Fruit fly (Drosophila melanogaster) whole organism, prepupa: Measurements from ENCODE around the gene CG33689.

ENCODE experiments used
- Blimp-1 ChIP-seq: fragments of 200-800 bp; sonication (Bioruptor generic); optimal IDR thresholded peaks from 3 replicates; lab custom pipeline; 2017; ENCODE audit warnings: missing biosample characterization, missing genetic modification characterization, mild to moderate bottlenecking, moderate library complexity, missing genetic modification reagents
- CG10631 ChIP-seq: fragments of 200-800 bp; sonication (Bioruptor generic); optimal IDR thresholded peaks from 2 replicates; lab custom pipeline; 2016; ENCODE audit warnings: missing biosample characterization, missing genetic modification characterization
- CG10669 ChIP-seq: fragments of 200-800 bp; sonication (Bioruptor generic); optimal IDR thresholded peaks from 3 replicates; lab custom pipeline; 2018; ENCODE audit warnings: missing biosample characterization, mild to moderate bottlenecking, missing genetic modification characterization, moderate library complexity
- CG11902 ChIP-seq: fragments of 200-800 bp; sonication (Bioruptor generic); optimal IDR thresholded peaks from 3 replicates; lab custom pipeline; 2016; ENCODE audit warnings: missing biosample characterization, missing genetic modification characterization
- CG1621 ChIP-seq: fragments of 200-800 bp; sonication (Bioruptor generic); optimal IDR thresholded peaks from 3 replicates; lab custom pipeline; 2018; ENCODE audit warnings: missing biosample characterization, mild to moderate bottlenecking, missing genetic modification characterization
- CG16779 ChIP-seq: fragments of 200-800 bp; sonication (Bioruptor generic); optimal IDR thresholded peaks from 3 replicates; lab custom pipeline; 2017; ENCODE audit warnings: missing biosample characterization, mild to moderate bottlenecking, missing genetic modification characterization
- CG3032 ChIP-seq: fragments of 200-800 bp; optimal IDR thresholded peaks from 2 replicates; lab custom pipeline; 2019; ENCODE audit warnings: missing biosample characterization, mild to moderate bottlenecking, missing genetic modification characterization, moderate library complexity
- CG32006 ChIP-seq: fragments of 200-800 bp; sonication (Bioruptor generic); optimal IDR thresholded peaks from 3 replicates; lab custom pipeline; 2017; ENCODE audit warnings: missing biosample characterization, mild to moderate bottlenecking, missing genetic modification characterization
- CG3919 ChIP-seq: fragments of 200-800 bp; sonication (Bioruptor generic); optimal IDR thresholded peaks from 3 replicates; lab custom pipeline; 2016; ENCODE audit warnings: missing biosample characterization, missing genetic modification characterization
- CG4318 ChIP-seq: fragments of 200-800 bp; sonication (Bioruptor generic); optimal IDR thresholded peaks from 3 replicates; lab custom pipeline; 2017; ENCODE audit warnings: missing biosample characterization, mild to moderate bottlenecking, missing genetic modification characterization
- CG6276 ChIP-seq: fragments of 200-800 bp; sonication (Bioruptor generic); optimal IDR thresholded peaks from 2 replicates; lab custom pipeline; 2017; ENCODE audit warnings: missing biosample characterization, mild to moderate bottlenecking, missing genetic modification characterization
- CG6792 ChIP-seq: fragments of 200-800 bp; sonication (Bioruptor generic); optimal IDR thresholded peaks from 3 replicates; lab custom pipeline; 2016; ENCODE audit warnings: missing biosample characterization, missing genetic modification characterization
- CG6808 ChIP-seq: fragments of 200-800 bp; sonication (Bioruptor generic); optimal IDR thresholded peaks from 3 replicates; lab custom pipeline; 2017; ENCODE audit warnings: missing biosample characterization, missing genetic modification characterization, mild to moderate bottlenecking, moderate library complexity, missing genetic modification reagents
- CG6854 ChIP-seq: fragments of 200-800 bp; sonication (Bioruptor generic); optimal IDR thresholded peaks from 2 replicates; lab custom pipeline; 2017; ENCODE audit warnings: missing biosample characterization, mild to moderate bottlenecking, missing genetic modification characterization
- CG7368 ChIP-seq: fragments of 200-800 bp; sonication (Bioruptor generic); optimal IDR thresholded peaks from 3 replicates; lab custom pipeline; 2016; ENCODE audit warnings: missing biosample characterization, missing genetic modification characterization
- CG8119 ChIP-seq: fragments of 200-800 bp; sonication (Bioruptor generic); IDR thresholded peaks from 3 replicates; pipeline ENCODE4 v1.3.6; 2022; ENCODE audit warnings: missing biosample characterization, missing genetic modification characterization
- CG8319 ChIP-seq: fragments of 200-800 bp; sonication (Bioruptor generic); optimal IDR thresholded peaks from 3 replicates; lab custom pipeline; 2016; ENCODE audit warnings: missing biosample characterization, missing genetic modification characterization
- CG8632 ChIP-seq: fragments of 200-800 bp; sonication (Bioruptor generic); optimal IDR thresholded peaks from 3 replicates; lab custom pipeline; 2016; ENCODE audit warnings: missing biosample characterization, missing genetic modification characterization
- Eip75B ChIP-seq: fragments of 200-800 bp; sonication (Bioruptor generic); optimal IDR thresholded peaks from 3 replicates; lab custom pipeline; 2016; ENCODE audit warnings: missing biosample characterization, missing genetic modification characterization
- Eip78C ChIP-seq: fragments of 200-800 bp; sonication (Bioruptor generic); peaks from one replicate; lab custom pipeline; 2016; ENCODE audit warnings: missing biosample characterization, missing genetic modification characterization
- Eip93F ChIP-seq: fragments of 200-800 bp; sonication (Bioruptor generic); optimal IDR thresholded peaks from 2 replicates; lab custom pipeline; 2016; ENCODE audit warnings: missing biosample characterization, mild to moderate bottlenecking, missing genetic modification characterization
- Ets21C ChIP-seq: fragments of 200-800 bp; sonication (Bioruptor generic); optimal IDR thresholded peaks from 3 replicates; lab custom pipeline; 2016; ENCODE audit warnings: missing biosample characterization, missing genetic modification characterization
- Ets96B ChIP-seq: fragments of 200-800 bp; optimal IDR thresholded peaks from 2 replicates; lab custom pipeline; 2019; ENCODE audit warnings: missing biosample characterization, mild to moderate bottlenecking, missing genetic modification characterization, moderate library complexity
- Gug ChIP-seq: fragments of 200-800 bp; sonication (Bioruptor generic); IDR thresholded peaks from 2 replicates; pipeline ENCODE4 v1.3.6; 2022; ENCODE audit warnings: missing biosample characterization, missing genetic modification characterization
- Hr38 ChIP-seq: sonication (Bioruptor generic); optimal IDR thresholded peaks from 2 replicates; lab custom pipeline; 2016; ENCODE audit warnings: missing biosample characterization, missing genetic modification characterization
- Hr39 ChIP-seq: fragments of 200-800 bp; sonication (Bioruptor generic); optimal IDR thresholded peaks from 2 replicates; lab custom pipeline; 2016; ENCODE audit warnings: missing biosample characterization, missing genetic modification characterization
- Hr4 ChIP-seq: fragments of 200-800 bp; sonication (Bioruptor generic); optimal IDR thresholded peaks from 3 replicates; lab custom pipeline; 2016; ENCODE audit warnings: missing biosample characterization, missing genetic modification characterization
- Lpt ChIP-seq: fragments of 200-800 bp; sonication (Bioruptor generic); optimal IDR thresholded peaks from 3 replicates; lab custom pipeline; 2016; ENCODE audit warnings: missing biosample characterization, missing genetic modification characterization
- Met ChIP-seq: fragments of 200-800 bp; sonication (Bioruptor generic); optimal IDR thresholded peaks from 3 replicates; lab custom pipeline; 2016; ENCODE audit warnings: missing biosample characterization, missing genetic modification characterization
- OdsH ChIP-seq: fragments of 200-800 bp; sonication (Bioruptor generic); optimal IDR thresholded peaks from 3 replicates; lab custom pipeline; 2016; ENCODE audit warnings: missing biosample characterization, missing genetic modification characterization
- Smox ChIP-seq: fragments of 200-800 bp; sonication (Bioruptor generic); optimal IDR thresholded peaks from 3 replicates; lab custom pipeline; 2016; ENCODE audit warnings: missing biosample characterization, missing genetic modification characterization
- Sox14 ChIP-seq: fragments of 200-800 bp; sonication (Bioruptor generic); optimal IDR thresholded peaks from 3 replicates; lab custom pipeline; 2016; ENCODE audit warnings: missing biosample characterization, missing genetic modification characterization
- acj6 ChIP-seq: fragments of 200-800 bp; sonication (Bioruptor generic); optimal IDR thresholded peaks from 3 replicates; lab custom pipeline; 2016; ENCODE audit warnings: missing biosample characterization, missing genetic modification characterization
- cyc ChIP-seq: fragments of 200-800 bp; sonication (Bioruptor generic); optimal IDR thresholded peaks from 3 replicates; lab custom pipeline; 2016; ENCODE audit warnings: missing biosample characterization, missing genetic modification characterization
- dac ChIP-seq: fragments of 200-800 bp; sonication (Bioruptor generic); optimal IDR thresholded peaks from 2 replicates; lab custom pipeline; 2017; ENCODE audit warnings: missing biosample characterization, mild to moderate bottlenecking, missing genetic modification characterization
- dsx ChIP-seq: fragments of 200-800 bp; optimal IDR thresholded peaks from 3 replicates; lab custom pipeline; 2019; ENCODE audit warnings: missing biosample characterization, mild to moderate bottlenecking, missing genetic modification characterization, moderate library complexity; ENCODE audit not compliant: poor library complexity, severe bottlenecking
- esn ChIP-seq: fragments of 200-800 bp; sonication (Bioruptor generic); optimal IDR thresholded peaks from 2 replicates; lab custom pipeline; 2016; ENCODE audit warnings: missing biosample characterization, mild to moderate bottlenecking, missing genetic modification characterization, moderate library complexity
- fd59A ChIP-seq: fragments of 200-800 bp; sonication (Bioruptor generic); optimal IDR thresholded peaks from 2 replicates; lab custom pipeline; 2017; ENCODE audit warnings: missing biosample characterization, mild to moderate bottlenecking, missing genetic modification characterization, missing genetic modification reagents
- fd85E ChIP-seq: fragments of 200-800 bp; sonication (Bioruptor generic); optimal IDR thresholded peaks from 3 replicates; lab custom pipeline; 2016; ENCODE audit warnings: missing biosample characterization, missing genetic modification characterization
- fkh ChIP-seq: fragments of 200-800 bp; sonication (Bioruptor generic); optimal IDR thresholded peaks from 3 replicates; lab custom pipeline; 2017; ENCODE audit warnings: missing biosample characterization, mild to moderate bottlenecking, missing genetic modification characterization, moderate library complexity
- lz ChIP-seq: fragments of 200-800 bp; sonication (Bioruptor generic); optimal IDR thresholded peaks from 3 replicates; lab custom pipeline; 2016; ENCODE audit warnings: missing biosample characterization, missing genetic modification characterization
- net ChIP-seq: fragments of 200-800 bp; sonication (Bioruptor generic); optimal IDR thresholded peaks from 3 replicates; lab custom pipeline; 2016; ENCODE audit warnings: missing biosample characterization, missing genetic modification characterization
- pdm3 ChIP-seq: fragments of 200-800 bp; sonication (Bioruptor generic); optimal IDR thresholded peaks from 3 replicates; lab custom pipeline; 2016; ENCODE audit warnings: missing biosample characterization, missing genetic modification characterization
- salr ChIP-seq, 2 experiments: fragments of 200-800 bp; sonication (Bioruptor generic); optimal IDR thresholded peaks; 3 replicates each; lab custom pipeline; 2016 to 2018; ENCODE audit warnings: missing biosample characterization in 2 of 2, missing genetic modification characterization in 2 of 2, mild to moderate bottlenecking in 1 of 2
- ss ChIP-seq, 2 experiments: fragments of 200-800 bp; sonication (Bioruptor generic); optimal IDR thresholded peaks; 2 replicates in 1 of 2; 3 replicates in 1 of 2; lab custom pipeline; 2017 to 2018; ENCODE audit warnings: mild to moderate bottlenecking in 2 of 2, missing biosample characterization in 2 of 2, missing genetic modification characterization in 2 of 2, moderate library complexity in 1 of 2
- svp ChIP-seq: fragments of 200-800 bp; sonication (Bioruptor generic); peaks from one replicate; lab custom pipeline; 2016; ENCODE audit warnings: missing biosample characterization, missing genetic modification characterization
- topi ChIP-seq: fragments of 200-800 bp; sonication (Bioruptor generic); optimal IDR thresholded peaks from 3 replicates; lab custom pipeline; 2016; ENCODE audit warnings: missing biosample characterization, missing genetic modification characterization
- vri ChIP-seq: fragments of 200-800 bp; sonication (Bioruptor generic); optimal IDR thresholded peaks from 3 replicates; lab custom pipeline; 2016; ENCODE audit warnings: missing biosample characterization, mild to moderate bottlenecking, missing genetic modification characterization

CG33689 gene

dm6 chr3L:16203236-16203635 lies 3.2 kb downstream of the CG33689 start (continued):
- peak; percentile 88 for TF ChIP-seq svp (GFP tag; lab: Kevin White, UChicago)
- TF ChIP-seq topi (GFP tag; lab: Kevin White, UChicago) = peak; percentile 83
- TF ChIP-seq CG8119 (GFP tag; lab: Robert Waterston, UW) = peak; percentile 66; the same call in 2 of the 3 replicates
- peak; percentile 69 for TF ChIP-seq CG6792 (GFP tag; lab: Kevin White, UChicago)
- TF ChIP-seq Eip75B (GFP tag; lab: Kevin White, UChicago) = peak; percentile 52
- peak; percentile 72 for TF ChIP-seq Ets96B (tag; lab: Kevin White, UChicago)
- TF ChIP-seq CG6276 (GFP tag; lab: Kevin White, UChicago) = peak; percentile 10
- TF ChIP-seq CG3032 (tag; lab: Kevin White, UChicago) = peak; percentile 62
- TF ChIP-seq Sox14 = peak; percentile 82
- TF ChIP-seq cyc = peak; percentile 86
- TF ChIP-seq CG16779 (tag; lab: Kevin White, UChicago) = no peak
- TF ChIP-seq dac = no peak
- peak; percentile 58 for TF ChIP-seq CG8319 (GFP tag; lab: Kevin White, UChicago)
- TF ChIP-seq Eip78C (GFP tag; lab: Kevin White, UChicago) = peak; percentile 93
- TF ChIP-seq vri (GFP tag; lab: Kevin White, UChicago) = peak; percentile 85
- TF ChIP-seq fd85E (GFP tag; lab: Kevin White, UChicago) = no peak
- TF ChIP-seq, all 60 proteins: peak for 54

DNA sequence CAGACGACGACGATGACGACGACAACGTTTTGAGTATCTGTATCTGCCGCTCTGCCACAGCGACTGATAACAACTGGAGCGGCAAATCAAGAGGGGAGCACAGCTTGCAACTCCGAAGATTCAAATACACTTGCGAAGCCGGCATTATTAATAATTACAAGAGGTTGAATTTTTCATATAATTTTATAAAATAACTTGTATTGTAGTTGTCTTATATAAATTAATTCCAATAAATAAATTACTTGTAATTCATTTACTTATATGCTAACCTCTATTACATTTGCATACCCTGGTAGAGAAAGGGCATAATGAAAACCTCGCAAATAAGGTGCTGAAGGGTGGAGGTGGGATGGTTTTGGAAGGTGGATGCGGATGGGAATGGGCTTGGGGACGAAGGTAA lies 4.1 kb downstream of the CG33689 start:
- TF ChIP-seq Ets21C (GFP tag; lab: Kevin White, UChicago) = no peak
- TF ChIP-seq acj6 = peak; percentile 75
- peak; percentile 66 for TF ChIP-seq cyc
- peak; percentile 19 for TF ChIP-seq CG6854 (GFP tag; lab: Kevin White, UChicago)
- TF ChIP-seq svp (GFP tag; lab: Kevin White, UChicago) = peak; percentile 90
- TF ChIP-seq Sox14 = peak; percentile 21
- TF ChIP-seq CG7368 (GFP tag; lab: Kevin White, UChicago) = peak; percentile 71
- peak; percentile 10 to 38 for TF ChIP-seq salr (GFP tag; optimal IDR thresholded peaks at IDR 0.05; lab: Kevin White, UChicago)
- peak; percentile 74 for TF ChIP-seq CG6792 (GFP tag; lab: Kevin White, UChicago)
- peak; percentile 58 for TF ChIP-seq net
- peak; percentile 42 for TF ChIP-seq CG1621 (tag; lab: Kevin White, UChicago)
- TF ChIP-seq CG8319 (GFP tag; lab: Kevin White, UChicago) = peak; percentile 56
- TF ChIP-seq esn (GFP tag; lab: Kevin White, UChicago) = peak; percentile 72
- peak; percentile 52 for TF ChIP-seq CG6808 (GFP tag; lab: Kevin White, UChicago)
- TF ChIP-seq Gug (GFP tag; lab: Robert Waterston, UW) = peak; percentile 37; the same call in 1 of the 2 replicates
- TF ChIP-seq CG4318 = no peak
- peak; percentile 77 for TF ChIP-seq CG3919
- TF ChIP-seq Ets96B (tag; lab: Kevin White, UChicago) = peak; percentile 85
- TF ChIP-seq Hr38 = no peak
- no peak for TF ChIP-seq fkh (GFP tag; lab: Kevin White, UChicago)
- TF ChIP-seq CG10669 (GFP tag; lab: Kevin White, UChicago) = peak; percentile 78
- peak; percentile 10 for TF ChIP-seq Hr4 (GFP tag; lab: Kevin White, UChicago)
- TF ChIP-seq fd59A (GFP tag; lab: Kevin White, UChicago) = peak; percentile 64
- TF ChIP-seq Met (GFP tag; lab: Kevin White, UChicago) = peak; percentile 62
- TF ChIP-seq Hr39 (GFP tag; lab: Kevin White, UChicago) = peak; percentile 29
- TF ChIP-seq Smox (GFP tag; lab: Kevin White, UChicago) = peak; percentile 64
- TF ChIP-seq CG32006 (GFP tag; lab: Kevin White, UChicago) = peak; percentile 45
- TF ChIP-seq CG11902 (GFP tag; lab: Kevin White, UChicago) = peak; percentile 70
- TF ChIP-seq Eip75B (GFP tag; lab: Kevin White, UChicago) = peak; percentile 33
- TF ChIP-seq OdsH (GFP tag; lab: Kevin White, UChicago) = peak; percentile 70
- peak; percentile 91 for TF ChIP-seq Eip78C (GFP tag; lab: Kevin White, UChicago)
- peak; percentile 63 for TF ChIP-seq dsx (GFP tag; lab: Kevin White, UChicago)
- no peak for TF ChIP-seq CG6276 (GFP tag; lab: Kevin White, UChicago)
- TF ChIP-seq pdm3 (GFP tag; lab: Kevin White, UChicago) = peak; percentile 56
- TF ChIP-seq CG8632 (GFP tag; lab: Kevin White, UChicago) = peak; percentile 73
- peak; percentile 44 for TF ChIP-seq Eip93F (GFP tag; lab: Kevin White, UChicago)
- peak; percentile 48 to 68 for TF ChIP-seq ss (GFP tag; optimal IDR thresholded peaks at IDR 0.05; lab: Kevin White, UChicago)
- no peak for TF ChIP-seq Lpt
- TF ChIP-seq lz (GFP tag; lab: Kevin White, UChicago) = peak; percentile 46
- TF ChIP-seq CG10631 = peak; percentile 70
- no peak for TF ChIP-seq fd85E (GFP tag; lab: Kevin White, UChicago)
- peak; percentile 34 for TF ChIP-seq Blimp-1 (GFP tag; lab: Kevin White, UChicago)
